Worm (Caenorhabditis elegans) whole organism, early embryonic: Measurements from ENCODE around the gene K01A12.3.
"Not testable (repeated sequence)": the region's sequence is repeated elsewhere in the genome, so short reads cannot be mapped to it uniquely, and the experiment has no call there.

Source experiments
- aly-1 ChIP-seq: sonication (generic microtip); optimal IDR thresholded peaks from 2 replicates; lab custom pipeline; 2016; ENCODE audit warnings: missing genetic modification characterization, missing compliant biosample characterization
- ama-1 ChIP-seq: fragments of 150-350 bp; optimal IDR thresholded peaks from 2 replicates; lab custom pipeline; 2014
- ceh-13 ChIP-seq: fragments of 200-800 bp; sonication (Bioruptor generic); optimal IDR thresholded peaks from 2 replicates; lab custom pipeline; 2018; ENCODE audit warnings: mild to moderate bottlenecking, missing genetic modification characterization, missing compliant biosample characterization
- ets-7 ChIP-seq: sonication (generic microtip); optimal IDR thresholded peaks from 2 replicates; lab custom pipeline; 2016; ENCODE audit warnings: missing genotype, missing genetic modification characterization, missing compliant biosample characterization
- flt-1 ChIP-seq: fragments of 200-800 bp; sonication (Bioruptor generic); IDR thresholded peaks from 2 replicates; pipeline ENCODE4 v1.3.6; 2022; ENCODE audit warnings: missing genetic modification characterization, missing compliant biosample characterization
- hmbx-1 ChIP-seq: sonication (generic microtip); optimal IDR thresholded peaks from 2 replicates; lab custom pipeline; 2016; ENCODE audit warnings: mild to moderate bottlenecking, missing genetic modification characterization, missing compliant biosample characterization
- hnd-1 ChIP-seq: sonication (generic microtip); optimal IDR thresholded peaks from 2 replicates; lab custom pipeline; 2016; ENCODE audit warnings: missing genetic modification characterization, missing compliant biosample characterization
- pes-1 ChIP-seq: fragments of 200-800 bp; sonication (Bioruptor generic); IDR thresholded peaks from 2 replicates; pipeline ENCODE4 v1.3.6; 2022; ENCODE audit warnings: missing genetic modification reagents, missing genetic modification characterization, missing compliant biosample characterization
- tra-4 ChIP-seq: sonication (generic microtip); optimal IDR thresholded peaks from 2 replicates; lab custom pipeline; 2017; ENCODE audit warnings: missing genetic modification characterization, missing compliant biosample characterization

- TF ChIP-seq hnd-1 (tag; lab: Kevin White, UChicago); aly-1 (tag; lab: Kevin White, UChicago); ets-7 (tag; lab: Kevin White, UChicago); hmbx-1 (tag; lab: Kevin White, UChicago); pes-1 (GFP tag; lab: Robert Waterston, UW); tra-4; ama-1 (lab: Kevin White, UChicago); flt-1 (GFP tag; lab: Robert Waterston, UW); ceh-13 (GFP tag; lab: Kevin White, UChicago): not testable (repeated sequence)
These were observed 14.4 kb downstream of the K01A12.3 start, which contains the start of gene K01A12.4 for ce11 chrX:8610606-8611005.
